Worm (Caenorhabditis elegans) whole organism, L3 larva: Measurements from ENCODE around the gene Y4C6A.3.

Experiments used
- aly-2 ChIP-seq: fragments of 150-350 bp; optimal IDR thresholded peaks from 2 replicates; lab custom pipeline; 2014; ENCODE audit warnings: missing biosample characterization, missing genetic modification characterization
- egl-27 ChIP-seq: sonication (generic microtip); optimal IDR thresholded peaks from 4 replicates; lab custom pipeline; 2017; ENCODE audit warnings: missing biosample characterization, missing genetic modification reagents, missing genetic modification characterization
- fkh-10 ChIP-seq: sonication (generic microtip); optimal IDR thresholded peaks from 2 replicates; lab custom pipeline; 2017; ENCODE audit warnings: missing biosample characterization, missing genetic modification reagents, missing genetic modification characterization
- fos-1 ChIP-seq: fragments of 150-350 bp; optimal IDR thresholded peaks from 2 replicates; lab custom pipeline; 2014; ENCODE audit warnings: missing biosample characterization, missing genetic modification characterization
- lin-39 ChIP-seq: fragments of 150-350 bp; optimal IDR thresholded peaks from 2 replicates; lab custom pipeline; 2018; ENCODE audit warnings: missing biosample characterization, missing genetic modification reagents, missing genetic modification characterization
- nfya-1 ChIP-seq: sonication (generic microtip); optimal IDR thresholded peaks from 2 replicates; lab custom pipeline; 2017; ENCODE audit warnings: missing genetic modification characterization, mild to moderate bottlenecking, missing compliant biosample characterization, antibody characterized with exemption, moderate library complexity; ENCODE audit not compliant: insufficient read depth
- nhr-237 ChIP-seq: fragments of 150-350 bp; optimal IDR thresholded peaks from 2 replicates; lab custom pipeline; 2014; ENCODE audit warnings: missing biosample characterization, missing genetic modification characterization
- pha-4 ChIP-seq: fragments of 150-350 bp; optimal IDR thresholded peaks from 2 replicates; lab custom pipeline; 2014; ENCODE audit warnings: missing biosample characterization, missing genetic modification reagents, missing genetic modification characterization
- tbx-2 ChIP-seq: sonication (generic microtip); optimal IDR thresholded peaks from 2 replicates; lab custom pipeline; 2016; ENCODE audit warnings: mild to moderate bottlenecking, missing genetic modification characterization, missing compliant biosample characterization
- ztf-4 ChIP-seq: fragments of 150-350 bp; optimal IDR thresholded peaks from 2 replicates; lab custom pipeline; 2014; ENCODE audit warnings: missing biosample characterization, missing genetic modification characterization

DNA sequence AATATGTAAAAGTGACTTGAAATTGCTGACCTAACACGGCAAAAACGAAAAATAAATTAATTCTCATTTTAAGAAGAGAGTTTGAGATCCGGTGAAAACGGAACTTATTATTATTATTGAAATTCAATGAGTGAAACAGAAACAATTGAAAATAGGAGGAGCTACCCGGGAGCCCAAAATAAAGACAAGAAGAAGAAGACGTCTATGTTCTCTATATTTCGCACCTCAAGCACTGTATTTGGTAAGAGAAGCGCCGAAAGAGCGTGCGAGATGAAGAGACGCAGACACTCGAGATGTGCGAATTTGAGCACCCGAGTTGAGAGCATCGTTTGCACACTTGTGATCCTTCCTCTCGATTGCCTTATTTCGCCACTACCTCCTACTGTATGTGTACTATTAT, 40.2 kb downstream of the Y4C6A.3 start, which contains the start of gene spp-7:
- no peak for TF ChIP-seq aly-2
- no peak for TF ChIP-seq pha-4 (tag; lab: Kevin White, UChicago)
- TF ChIP-seq lin-39 (tag; lab: Kevin White, UChicago) = no peak
- TF ChIP-seq tbx-2 (tag; lab: Kevin White, UChicago) = no peak
- no peak for TF ChIP-seq egl-27 (tag; lab: Kevin White, UChicago)
- no peak for TF ChIP-seq fos-1 (tag; lab: Kevin White, UChicago)
- TF ChIP-seq ztf-4 (tag; lab: Kevin White, UChicago) = no peak
- no peak for TF ChIP-seq fkh-10 (GFP tag; lab: Kevin White, UChicago)
- TF ChIP-seq nfya-1 (tag; lab: Kevin White, UChicago) = no peak
- TF ChIP-seq nhr-237 (tag; lab: Kevin White, UChicago) = no peak
